Fruit fly (Drosophila melanogaster) whole organism, embryonic: Measurements from ENCODE around the gene CG42693.

Source experiments
- Atf3 ChIP-seq: fragments of 200-800 bp; sonication (Bioruptor generic); optimal IDR thresholded peaks from 3 replicates; lab custom pipeline; 2016; ENCODE audit warnings: missing biosample characterization, missing genetic modification characterization
- B-H1 ChIP-seq: fragments of 200-800 bp; sonication (Bioruptor generic); IDR thresholded peaks from 3 replicates; pipeline ENCODE4 v1.3.6; 2022; ENCODE audit warnings: missing biosample characterization, missing genetic modification characterization
- Blimp-1 ChIP-seq: fragments of 200-800 bp; sonication (Bioruptor generic); optimal IDR thresholded peaks from 3 replicates; lab custom pipeline; 2018; ENCODE audit warnings: missing biosample characterization, missing genetic modification characterization, mild to moderate bottlenecking, moderate library complexity, missing genetic modification reagents
- CG10979 ChIP-seq: fragments of 200-800 bp; sonication (Bioruptor generic); optimal IDR thresholded peaks from 2 replicates; lab custom pipeline; 2018; ENCODE audit warnings: missing biosample characterization, mild to moderate bottlenecking, missing genetic modification characterization, moderate library complexity
- CG11504 ChIP-seq: fragments of 200-800 bp; sonication (Bioruptor generic); optimal IDR thresholded peaks from 3 replicates; lab custom pipeline; 2019; ENCODE audit warnings: missing biosample characterization, mild to moderate bottlenecking, missing genetic modification characterization, moderate library complexity
- CG12744 ChIP-seq: fragments of 200-800 bp; sonication (Bioruptor generic); optimal IDR thresholded peaks from 2 replicates; lab custom pipeline; 2016; ENCODE audit warnings: missing biosample characterization, missing genetic modification characterization
- CG13624 ChIP-seq: fragments of 200-800 bp; sonication (Bioruptor generic); optimal IDR thresholded peaks from 2 replicates; lab custom pipeline; 2016; ENCODE audit warnings: missing biosample characterization, missing genetic modification characterization
- CG14965 ChIP-seq: fragments of 200-800 bp; sonication (Bioruptor generic); optimal IDR thresholded peaks from 2 replicates; lab custom pipeline; 2016; ENCODE audit warnings: missing biosample characterization, missing genetic modification characterization, borderline replicate concordance
- CG15696 ChIP-seq: fragments of 200-800 bp; sonication (Bioruptor generic); optimal IDR thresholded peaks from 2 replicates; lab custom pipeline; 2019; ENCODE audit warnings: missing biosample characterization, mild to moderate bottlenecking, missing genetic modification characterization, moderate library complexity
- CG1602 ChIP-seq: fragments of 200-800 bp; sonication (Bioruptor generic); optimal IDR thresholded peaks from 3 replicates; lab custom pipeline; 2016; ENCODE audit warnings: missing biosample characterization, missing genetic modification characterization
- CG17361 ChIP-seq: fragments of 200-800 bp; sonication (Bioruptor generic); IDR thresholded peaks from 3 replicates; pipeline ENCODE4 v1.3.6; 2022; ENCODE audit warnings: missing biosample characterization, missing genetic modification characterization
- CG17829 ChIP-seq: fragments of 200-800 bp; optimal IDR thresholded peaks from 2 replicates; lab custom pipeline; 2019; ENCODE audit warnings: missing biosample characterization, mild to moderate bottlenecking, missing genetic modification characterization, moderate library complexity
- CG18262 ChIP-seq: fragments of 200-800 bp; optimal IDR thresholded peaks from 3 replicates; lab custom pipeline; 2019; ENCODE audit warnings: missing biosample characterization, mild to moderate bottlenecking, missing genetic modification characterization, moderate library complexity
- CG18619 ChIP-seq: fragments of 200-800 bp; sonication (Bioruptor generic); optimal IDR thresholded peaks from 3 replicates; lab custom pipeline; 2017; ENCODE audit warnings: missing biosample characterization, mild to moderate bottlenecking, missing genetic modification characterization
- CG2202 ChIP-seq: fragments of 200-800 bp; sonication (Bioruptor generic); optimal IDR thresholded peaks from 2 replicates; lab custom pipeline; 2018; ENCODE audit warnings: missing biosample characterization, mild to moderate bottlenecking, missing genetic modification characterization
- CG2678 ChIP-seq: fragments of 200-800 bp; sonication (Bioruptor generic); optimal IDR thresholded peaks from 3 replicates; lab custom pipeline; 2019; ENCODE audit warnings: missing biosample characterization, mild to moderate bottlenecking, missing genetic modification characterization, moderate library complexity
- CG32767 ChIP-seq: fragments of 200-800 bp; sonication (Bioruptor generic); IDR thresholded peaks from 2 replicates; pipeline ENCODE4 v1.3.6; 2022; ENCODE audit warnings: missing biosample characterization, missing genetic modification characterization
- CG3995 ChIP-seq: fragments of 200-800 bp; sonication (Bioruptor generic); optimal IDR thresholded peaks from 3 replicates; lab custom pipeline; 2016; ENCODE audit warnings: missing biosample characterization, missing genetic modification characterization
- CG42726 ChIP-seq: fragments of 200-800 bp; sonication (Bioruptor generic); IDR thresholded peaks from 2 replicates; pipeline ENCODE4 v1.3.6; 2022; ENCODE audit warnings: missing biosample characterization, missing genetic modification characterization; ENCODE audit not compliant: partially characterized antibody
- CG7928 ChIP-seq: fragments of 200-800 bp; sonication (Bioruptor generic); optimal IDR thresholded peaks from 2 replicates; lab custom pipeline; 2017; ENCODE audit warnings: missing biosample characterization, mild to moderate bottlenecking, missing genetic modification characterization
- CG8388 ChIP-seq: fragments of 200-800 bp; sonication (Bioruptor generic); optimal IDR thresholded peaks from 2 replicates; lab custom pipeline; 2019; ENCODE audit warnings: missing biosample characterization, mild to moderate bottlenecking, missing genetic modification characterization, moderate library complexity
- CG9215 ChIP-seq: fragments of 200-800 bp; sonication (Bioruptor generic); IDR thresholded peaks from 2 replicates; pipeline ENCODE4 v1.3.6; 2022; ENCODE audit warnings: missing biosample characterization, missing genetic modification characterization
- CG9727 ChIP-seq: fragments of 200-800 bp; sonication (Bioruptor generic); optimal IDR thresholded peaks from 3 replicates; lab custom pipeline; 2017; ENCODE audit warnings: missing biosample characterization, mild to moderate bottlenecking, missing genetic modification characterization
- CG9797 ChIP-seq: fragments of 200-800 bp; sonication (Bioruptor generic); optimal IDR thresholded peaks from 3 replicates; lab custom pipeline; 2018; ENCODE audit warnings: missing biosample characterization, mild to moderate bottlenecking, missing genetic modification characterization
- Kr ChIP-seq: fragments of 200-800 bp; sonication (Bioruptor generic); optimal IDR thresholded peaks from 2 replicates; lab custom pipeline; 2017; ENCODE audit warnings: missing biosample characterization, mild to moderate bottlenecking, missing genetic modification characterization
- Mad ChIP-seq: fragments of 200-800 bp; sonication (Bioruptor generic); optimal IDR thresholded peaks from 2 replicates; lab custom pipeline; 2016; ENCODE audit warnings: missing biosample characterization, missing genetic modification characterization
- Med ChIP-seq: fragments of 200-800 bp; sonication (Bioruptor generic); peaks from one replicate; lab custom pipeline; 2016; ENCODE audit warnings: missing biosample characterization, missing genetic modification characterization, mild to moderate bottlenecking, inconsistent platforms, moderate library complexity
- Usf ChIP-seq: fragments of 200-800 bp; sonication (Bioruptor generic); optimal IDR thresholded peaks from 2 replicates; lab custom pipeline; 2017; ENCODE audit warnings: missing genotype, missing biosample characterization, missing genetic modification characterization
- ac ChIP-seq: fragments of 200-800 bp; sonication (Bioruptor generic); optimal IDR thresholded peaks from 3 replicates; lab custom pipeline; 2017; ENCODE audit warnings: missing biosample characterization, mild to moderate bottlenecking, missing genetic modification characterization
- amos ChIP-seq: fragments of 200-800 bp; sonication (Bioruptor generic); IDR thresholded peaks from 2 replicates; pipeline ENCODE4 v1.3.6; 2022; ENCODE audit warnings: missing biosample characterization, missing genetic modification characterization; ENCODE audit not compliant: partially characterized antibody
- cad ChIP-seq: fragments of >200 bp; optimal IDR thresholded peaks from 2 replicates; lab custom pipeline; 2017; ENCODE audit warnings: missing biosample characterization, missing genetic modification characterization
- da ChIP-seq: fragments of 200-800 bp; sonication (Bioruptor generic); optimal IDR thresholded peaks from 2 replicates; lab custom pipeline; 2016; ENCODE audit warnings: missing biosample characterization, missing genetic modification characterization
- dimm ChIP-seq: fragments of 200-800 bp; sonication (Bioruptor generic); IDR thresholded peaks from 2 replicates; pipeline ENCODE4 v1.3.6; 2022; ENCODE audit warnings: missing biosample characterization, missing genetic modification characterization
- disco-r ChIP-seq: fragments of 200-800 bp; sonication (Bioruptor generic); optimal IDR thresholded peaks from 2 replicates; lab custom pipeline; 2016; ENCODE audit warnings: missing biosample characterization, missing genetic modification characterization
- dpn ChIP-seq, 2 experiments: fragments of 200-800 bp; sonication (Bioruptor generic); optimal IDR thresholded peaks; 3 replicates each; lab custom pipeline; 2016; ENCODE audit warnings: missing biosample characterization in 2 of 2, missing genetic modification characterization in 2 of 2
- fd64A ChIP-seq: fragments of 200-800 bp; sonication (Bioruptor generic); optimal IDR thresholded peaks from 3 replicates; lab custom pipeline; 2018; ENCODE audit warnings: missing biosample characterization, mild to moderate bottlenecking, missing genetic modification characterization
- gcm2 ChIP-seq: fragments of 200-800 bp; sonication (Bioruptor generic); optimal IDR thresholded peaks from 2 replicates; lab custom pipeline; 2016; ENCODE audit warnings: missing biosample characterization, missing genetic modification characterization
- gem ChIP-seq: fragments of 200-800 bp; sonication (Bioruptor generic); optimal IDR thresholded peaks from 2 replicates; lab custom pipeline; 2019; ENCODE audit warnings: missing biosample characterization, mild to moderate bottlenecking, missing genetic modification characterization, moderate library complexity
- grau ChIP-seq: fragments of 200-800 bp; optimal IDR thresholded peaks from 3 replicates; lab custom pipeline; 2019; ENCODE audit warnings: missing biosample characterization, mild to moderate bottlenecking, missing genetic modification characterization, moderate library complexity
- h ChIP-seq: fragments of >200 bp; optimal IDR thresholded peaks from 2 replicates; lab custom pipeline; 2017
- hb ChIP-seq: fragments of 200-800 bp; sonication (Bioruptor generic); IDR thresholded peaks from 3 replicates; pipeline ENCODE4 v1.3.6; 2022; ENCODE audit warnings: missing biosample characterization, missing genetic modification characterization; ENCODE audit not compliant: partially characterized antibody
- knrl ChIP-seq: fragments of 200-800 bp; sonication (Bioruptor generic); IDR thresholded peaks from 3 replicates; pipeline ENCODE4 v1.3.6; 2022; ENCODE audit warnings: missing biosample characterization, missing genetic modification characterization; ENCODE audit not compliant: partially characterized antibody
- mirr ChIP-seq: fragments of 200-800 bp; sonication (Bioruptor generic); optimal IDR thresholded peaks from 3 replicates; lab custom pipeline; 2018; ENCODE audit warnings: missing biosample characterization, mild to moderate bottlenecking, missing genetic modification characterization
- nmo ChIP-seq: fragments of 200-800 bp; sonication (Bioruptor generic); optimal IDR thresholded peaks from 2 replicates; lab custom pipeline; 2018; ENCODE audit warnings: missing biosample characterization, mild to moderate bottlenecking, missing genetic modification characterization, moderate library complexity
- oc ChIP-seq: fragments of 200-800 bp; sonication (Bioruptor generic); optimal IDR thresholded peaks from 2 replicates; lab custom pipeline; 2018; ENCODE audit warnings: missing biosample characterization, mild to moderate bottlenecking, missing genetic modification characterization, moderate library complexity
- pfk ChIP-seq: fragments of 200-800 bp; sonication (Bioruptor generic); optimal IDR thresholded peaks from 2 replicates; lab custom pipeline; 2018; ENCODE audit warnings: missing biosample characterization, mild to moderate bottlenecking, missing genetic modification characterization, moderate library complexity
- pros ChIP-seq: fragments of 200-800 bp; sonication (Bioruptor generic); optimal IDR thresholded peaks from 3 replicates; lab custom pipeline; 2019; ENCODE audit warnings: missing biosample characterization, mild to moderate bottlenecking, missing genetic modification characterization, moderate library complexity
- seq ChIP-seq: fragments of 200-800 bp; sonication (Bioruptor generic); IDR thresholded peaks from 2 replicates; pipeline ENCODE4 v1.3.6; 2022; ENCODE audit warnings: missing biosample characterization, missing genetic modification characterization
- stwl ChIP-seq: fragments of 200-800 bp; sonication (Bioruptor generic); optimal IDR thresholded peaks from 3 replicates; lab custom pipeline; 2018; ENCODE audit warnings: missing biosample characterization, mild to moderate bottlenecking, missing genetic modification characterization, moderate library complexity
- tgo ChIP-seq: fragments of 200-800 bp; sonication (Bioruptor generic); IDR thresholded peaks from 3 replicates; pipeline ENCODE4 v1.3.6; 2022; ENCODE audit warnings: missing biosample characterization, missing genetic modification characterization
- vvl ChIP-seq: fragments of 200-800 bp; sonication (Bioruptor generic); IDR thresholded peaks from 2 replicates; pipeline ENCODE4 v1.3.6; 2022; ENCODE audit warnings: missing biosample characterization, missing genetic modification characterization

The CG42693 gene

dm6 chr3R:31690439-31690838, 17.7 kb downstream of the CG42693 start (continued):
- TF ChIP-seq knrl (GFP tag; lab: Robert Waterston, UW) (no peak), CG17829 (tag; lab: Kevin White, UChicago) (peak; percentile 9), CG15696 (peak; percentile 11), CG9215 (GFP tag; lab: Robert Waterston, UW) (no peak), tgo (GFP tag; lab: Robert Waterston, UW) (no peak), CG18619 (GFP tag; lab: Kevin White, UChicago) (no peak), pfk (peak; percentile 87), CG12744 (no peak), pros (GFP tag; lab: Kevin White, UChicago) (peak; percentile 95), CG13624 (GFP tag; lab: Kevin White, UChicago) (no peak), CG32767 (GFP tag; lab: Robert Waterston, UW) (0 out of 2 replicates have a peak, but pooled peaks have one; percentile 15)

- TF ChIP-seq disco-r (GFP tag; lab: Kevin White, UChicago) (no peak), CG1602 (GFP tag; lab: Kevin White, UChicago) (peak; percentile 21), oc (tag; lab: Kevin White, UChicago) (no peak), CG3995 (GFP tag; lab: Kevin White, UChicago) (no peak), B-H1 (GFP tag; lab: Robert Waterston, UW) (no peak), CG18262 (tag; lab: Kevin White, UChicago) (peak; percentile 75), CG9727 (GFP tag; lab: Kevin White, UChicago) (peak; percentile 57), CG7928 (GFP tag; lab: Kevin White, UChicago) (no peak), fd64A (GFP tag; lab: Kevin White, UChicago) (no peak), nmo (GFP tag; lab: Kevin White, UChicago) (peak; percentile 47), ac (GFP tag; lab: Kevin White, UChicago) (no peak), seq (GFP tag; lab: Robert Waterston, UW) (no peak), CG17361 (GFP tag; lab: Robert Waterston, UW) (peak; percentile 70), CG14965 (GFP tag; lab: Kevin White, UChicago) (no peak), CG10979 (tag; lab: Kevin White, UChicago) (peak; percentile 70), CG42726 (no peak), amos (GFP tag; lab: Robert Waterston, UW) (no peak), dimm (GFP tag; lab: Robert Waterston, UW) (no peak), CG11504 (tag; lab: Kevin White, UChicago) (no peak), h (lab: Kevin White, UChicago) (no peak), da (GFP tag; lab: Kevin White, UChicago) (no peak), Blimp-1 (GFP tag; lab: Kevin White, UChicago) (peak; percentile 2), stwl (tag; lab: Kevin White, UChicago) (peak; percentile 7), grau (tag; lab: Kevin White, UChicago) (peak; percentile 30), gem (tag; lab: Kevin White, UChicago) (peak; percentile 56), dpn (GFP tag; optimal IDR thresholded peaks at IDR 0.05; lab: Kevin White, UChicago) (no peak), Usf (GFP tag; lab: Kevin White, UChicago) (peak; percentile 2), CG8388 (peak; percentile 17), CG2202 (peak; percentile 25), hb (GFP tag; lab: Robert Waterston, UW) (no peak), Mad (no peak), CG2678 (tag; lab: Kevin White, UChicago) (peak; percentile 7), Med (peak; percentile 86), Kr (no peak), Atf3 (GFP tag; lab: Kevin White, UChicago) (no peak), CG9797 (no peak), gcm2 (GFP tag; lab: Kevin White, UChicago) (no peak), mirr (GFP tag; lab: Kevin White, UChicago) (no peak), vvl (no peak), cad (GFP tag; lab: Kevin White, UChicago) (no peak)
Observed at dm6 chr3R:31689727-31690126, 18.4 kb downstream of the CG42693 start.
